Fruit fly (Drosophila melanogaster): ENCODE results near the gene eff.

DNA sequence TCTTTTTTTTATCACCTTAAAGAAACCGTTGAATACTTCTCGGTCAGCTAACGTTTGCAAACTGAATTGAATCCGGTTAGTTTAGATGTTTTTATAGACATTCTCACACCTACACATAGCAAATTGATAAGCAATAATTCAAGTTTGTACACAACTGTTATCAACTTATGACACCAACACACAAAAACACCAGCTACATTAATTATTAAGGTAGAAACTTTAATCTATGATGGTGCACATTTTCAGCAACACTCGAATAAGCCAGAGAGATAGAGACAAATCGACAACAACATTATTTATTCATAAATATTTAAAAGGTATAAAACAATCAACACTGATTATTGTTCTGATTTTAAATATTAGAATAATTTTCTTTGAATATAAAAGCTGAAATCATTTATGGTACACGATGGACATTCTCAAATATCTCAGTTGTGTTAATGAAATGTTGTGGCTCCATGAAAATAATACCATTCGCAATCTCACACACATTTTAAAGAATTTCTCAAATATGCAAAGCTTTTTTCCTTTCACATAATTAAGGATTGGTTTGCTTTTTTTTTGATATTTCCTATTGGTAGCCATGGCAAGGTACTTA, 6.2 kb upstream of the eff start:
- TF ChIP-seq shn (GFP tag; optimal IDR thresholded peaks at IDR 0.05): no peak
- no peak for TF ChIP-seq psq (GFP tag; optimal IDR thresholded peaks at IDR 0.05)
- no peak for TF ChIP-seq insv (GFP tag; optimal IDR thresholded peaks at IDR 0.05)
- no peak for TF ChIP-seq run (tag; optimal IDR thresholded peaks at IDR 0.05)
- no peak for TF ChIP-seq caup (GFP tag; optimal IDR thresholded peaks at IDR 0.05; ENCODE audit: severe bottlenecking)
- TF ChIP-seq CG6272 (GFP tag; IDR thresholded peaks at IDR 0.05): no peak
- TF ChIP-seq CG8478 (optimal IDR thresholded peaks at IDR 0.05): no peak
- no peak for TF ChIP-seq CG8281 (tag; optimal IDR thresholded peaks at IDR 0.05)
- no peak for TF ChIP-seq E2f1 (GFP tag; IDR thresholded peaks at IDR 0.05)
- TF ChIP-seq CG3407 (GFP tag; optimal IDR thresholded peaks at IDR 0.05): no peak
- no peak for TF ChIP-seq Sox102F (GFP tag; optimal IDR thresholded peaks at IDR 0.05)

Measured in whole organism, embryonic.